Worm (Caenorhabditis elegans): ENCODE results near the gene pqn-75.

Gene pqn-75

ce11 chrIV:4034883-4035282 lies 37.2 kb upstream of the pqn-75 start, which contains the start of gene hlh-30 (continued):
- TF ChIP-seq tra-1 (GFP tag; IDR thresholded peaks at IDR 0.05) (0 out of 2 replicates have a peak, but pooled peaks have one; percentile 38), zip-2 (tag; optimal IDR thresholded peaks at IDR 0.05) (no peak)

- TF ChIP-seq unc-39 (tag; optimal IDR thresholded peaks at IDR 0.05) (no peak), aly-2 (tag; optimal IDR thresholded peaks at IDR 0.05) (no peak), F49E8.2 (tag; optimal IDR thresholded peaks at IDR 0.05; ENCODE audit: borderline replicate concordance) (no peak), hmg-1.1 (GFP tag; IDR thresholded peaks at IDR 0.05) (no peak), mdl-1 (tag; optimal IDR thresholded peaks at IDR 0.05) (no peak), nhr-111 (GFP tag; optimal IDR thresholded peaks at IDR 0.05) (no peak), ceh-28 (tag; optimal IDR thresholded peaks at IDR 0.05) (no peak), cey-2 (tag; optimal IDR thresholded peaks at IDR 0.05; ENCODE audit: borderline replicate concordance, insufficient read depth) (no peak), mxl-2 (GFP tag; conservative IDR thresholded peaks at IDR 0.05) (no peak), ces-1 (GFP tag; optimal IDR thresholded peaks at IDR 0.05) (no peak), unc-62 (GFP tag; optimal IDR thresholded peaks at IDR 0.05 in 1 of 2) (no peak), unc-62 (tag; optimal IDR thresholded peaks at IDR 0.05) (no peak), zfp-2 (tag; optimal IDR thresholded peaks at IDR 0.05) (no peak), T20F7.1 (GFP tag; optimal IDR thresholded peaks at IDR 0.05) (no peak), ceh-82 (tag; optimal IDR thresholded peaks at IDR 0.05) (no peak), ceh-62 (tag; optimal IDR thresholded peaks at IDR 0.05) (no peak), attf-4 (tag; optimal IDR thresholded peaks at IDR 0.05) (no peak), dpl-1 (GFP tag; optimal IDR thresholded peaks at IDR 0.05) (no peak), mxl-3 (GFP tag; optimal IDR thresholded peaks at IDR 0.05) (no peak)
Measured at ce11 chrIV:4039984-4040383, 32.1 kb upstream of the pqn-75 start, which contains the start of gene F35F11.2. F35F11.2 (plus strand) TSS chrIV:4040284.

- TF ChIP-seq attf-4 (tag; optimal IDR thresholded peaks at IDR 0.05) (no peak), set-16 (GFP tag; IDR thresholded peaks at IDR 0.05) (peak; percentile 23; the same call in 1 of the 2 replicates), ceh-28 (tag; optimal IDR thresholded peaks at IDR 0.05) (peak; percentile 61)
Measured at ce11 chrIV:4041006-4041405, 31.1 kb upstream of the pqn-75 start.

- TF ChIP-seq nhr-6 (tag; optimal IDR thresholded peaks at IDR 0.05), result peak; percentile 5
- TF ChIP-seq unc-130 (GFP tag; optimal IDR thresholded peaks at IDR 0.05), result peak; percentile 79
- TF ChIP-seq skn-1 (tag; optimal IDR thresholded peaks at IDR 0.05), result no peak
- TF ChIP-seq tag-97 (GFP tag; IDR thresholded peaks at IDR 0.05), result no peak
- TF ChIP-seq lin-38 (GFP tag; IDR thresholded peaks at IDR 0.05), result peak; percentile 45
- TF ChIP-seq daf-8 (GFP tag; IDR thresholded peaks at IDR 0.05), result no peak
- TF ChIP-seq hmg-1.1 (GFP tag; IDR thresholded peaks at IDR 0.05), result 0 out of 2 replicates have a peak, but pooled peaks have one; percentile 21
- TF ChIP-seq mes-2 (tag; optimal IDR thresholded peaks at IDR 0.05; ENCODE audit: poor library complexity, severe bottlenecking), result peak; percentile 96
- TF ChIP-seq dpl-1 (GFP tag; optimal IDR thresholded peaks at IDR 0.05), result peak; percentile 91
- peak; percentile 21 for TF ChIP-seq duxl-1 (tag; optimal IDR thresholded peaks at IDR 0.05; ENCODE audit: poor library complexity)
- peak in 1 of 2 experiments; percentile 70 for TF ChIP-seq hif-1 (tag; optimal IDR thresholded peaks at IDR 0.05)
- TF ChIP-seq lsy-2 (tag; optimal IDR thresholded peaks at IDR 0.05), result peak in 1 of 2 experiments; percentile 56
Measured at ce11 chrIV:4042274-4042673, 29.9 kb upstream of the pqn-75 start, which contains the start of gene cdc-73. cdc-73 (plus strand) TSS chrIV:4042575.

ce11 chrIV:4047628-4048027 lies 24.5 kb upstream of the pqn-75 start:
- TF ChIP-seq nhr-111 (GFP tag; optimal IDR thresholded peaks at IDR 0.05) (no peak), Y105C5A.15 (GFP tag; IDR thresholded peaks at IDR 0.05) (no peak), lin-29 (GFP tag; IDR thresholded peaks at IDR 0.05) (no peak), ZK546.5 (tag; optimal IDR thresholded peaks at IDR 0.05) (no peak), daf-8 (GFP tag; IDR thresholded peaks at IDR 0.05) (no peak), aha-1 (tag) (peak; percentile 53), nhr-28 (tag; optimal IDR thresholded peaks at IDR 0.05) (no peak), lin-39 (tag; optimal IDR thresholded peaks at IDR 0.05) (no peak), D1046.2 (GFP tag; IDR thresholded peaks at IDR 0.05) (peak; percentile 76; the same call in 1 of the 2 replicates), unc-130 (GFP tag; optimal IDR thresholded peaks at IDR 0.05) (no peak), egl-43 (GFP tag; IDR thresholded peaks at IDR 0.05) (no peak), ama-1 (optimal IDR thresholded peaks at IDR 0.05) (peak; percentile 46), arid-1 (GFP tag; conservative IDR thresholded peaks at IDR 0.05) (peak; percentile 46; the same call in 1 of the 2 replicates), mdt-29 (GFP tag; IDR thresholded peaks at IDR 0.05) (no peak), lsy-2 (tag; optimal IDR thresholded peaks at IDR 0.05) (no peak), ceh-82 (tag; optimal IDR thresholded peaks at IDR 0.05) (no peak), lin-38 (GFP tag; IDR thresholded peaks at IDR 0.05) (peak; percentile 56), spr-3 (GFP tag; optimal IDR thresholded peaks at IDR 0.05) (no peak), snpc-1.2 (GFP tag; IDR thresholded peaks at IDR 0.05) (peak; percentile 68)

Data from whole organism, L4 larva.